Fruit fly (Drosophila melanogaster) whole organism, wandering third instar larva: Measurements from ENCODE around the gene nenya.

ENCODE experiments used
- Abd-B ChIP-seq: fragments of >200 bp; optimal IDR thresholded peaks from 2 replicates; lab custom pipeline; 2017; ENCODE audit warnings: missing biosample characterization, missing genetic modification characterization
- CG32264 ChIP-seq: fragments of 200-800 bp; sonication (Bioruptor generic); optimal IDR thresholded peaks from 2 replicates; lab custom pipeline; 2016; ENCODE audit warnings: missing biosample characterization, missing genetic modification characterization
- CG9705 ChIP-seq: fragments of 200-800 bp; sonication (Bioruptor generic); optimal IDR thresholded peaks from 2 replicates; lab custom pipeline; 2018; ENCODE audit warnings: missing biosample characterization, mild to moderate bottlenecking, missing genetic modification characterization
- CrebA ChIP-seq: fragments of 200-800 bp; sonication (Bioruptor generic); optimal IDR thresholded peaks from 2 replicates; lab custom pipeline; 2016; ENCODE audit warnings: missing biosample characterization, mild to moderate bottlenecking, missing genetic modification characterization, borderline replicate concordance
- Dfd ChIP-seq: fragments of >200 bp; optimal IDR thresholded peaks from 2 replicates; lab custom pipeline; 2017; ENCODE audit warnings: missing biosample characterization, missing genetic modification characterization
- Dif ChIP-seq: fragments of 200-275, 200-300 bp; sonication (Bioruptor generic); optimal IDR thresholded peaks from 2 replicates; lab custom pipeline; 2018; ENCODE audit warnings: missing biosample characterization, missing genetic modification characterization; ENCODE audit not compliant: partially characterized antibody
- GATAd ChIP-seq: sonication (Bioruptor generic); optimal IDR thresholded peaks from 2 replicates; lab custom pipeline; 2016; ENCODE audit warnings: missing biosample characterization, missing genetic modification characterization
- HLH106 ChIP-seq: fragments of 200-800 bp; optimal IDR thresholded peaks from 3 replicates; lab custom pipeline; 2019; ENCODE audit warnings: missing biosample characterization, mild to moderate bottlenecking, missing genetic modification characterization, moderate library complexity
- Hnf4 ChIP-seq: fragments of 200-800 bp; sonication (Bioruptor generic); optimal IDR thresholded peaks from 2 replicates; lab custom pipeline; 2016; ENCODE audit warnings: missing biosample characterization, mild to moderate bottlenecking, missing genetic modification characterization
- Hr78 ChIP-seq: fragments of >200 bp; optimal IDR thresholded peaks from 2 replicates; lab custom pipeline; 2017; ENCODE audit warnings: missing biosample characterization, missing genetic modification characterization
- Hr83 ChIP-seq: fragments of 200-300 bp; sonication (Bioruptor generic); optimal IDR thresholded peaks from 2 replicates; lab custom pipeline; 2016; ENCODE audit warnings: missing biosample characterization, mild to moderate bottlenecking, missing genetic modification characterization, moderate library complexity; ENCODE audit not compliant: poor library complexity, severe bottlenecking
- Jra ChIP-seq: sonication (Bioruptor generic); optimal IDR thresholded peaks from 2 replicates; lab custom pipeline; 2016; ENCODE audit warnings: missing biosample characterization, missing genetic modification characterization
- Mio ChIP-seq: sonication (Bioruptor generic); optimal IDR thresholded peaks from 2 replicates; lab custom pipeline; 2016; ENCODE audit warnings: missing biosample characterization, missing genetic modification characterization
- Myc ChIP-seq: fragments of >200 bp; optimal IDR thresholded peaks from 2 replicates; lab custom pipeline; 2017
- N ChIP-seq: fragments of >200 bp; optimal IDR thresholded peaks from 2 replicates; lab custom pipeline; 2018; ENCODE audit warnings: missing biosample characterization, missing external identifiers, missing genetic modification characterization
- OdsH ChIP-seq: fragments of 200-800 bp; sonication (Bioruptor generic); optimal IDR thresholded peaks from 2 replicates; lab custom pipeline; 2016; ENCODE audit warnings: missing biosample characterization, mild to moderate bottlenecking, missing genetic modification characterization
- Rel ChIP-seq, 2 experiments: fragments of 200-800 bp; sonication (Bioruptor generic) in 1 of 2; optimal IDR thresholded peaks; 2 replicates in 1 of 2; 3 replicates in 1 of 2; lab custom pipeline; 2016 to 2019; ENCODE audit warnings: mild to moderate bottlenecking in 2 of 2, missing biosample characterization in 2 of 2, missing genetic modification characterization in 2 of 2, moderate library complexity in 1 of 2
- Sp1 ChIP-seq: fragments of 200-800 bp; sonication (Bioruptor generic); optimal IDR thresholded peaks from 3 replicates; lab custom pipeline; 2019; ENCODE audit warnings: missing biosample characterization, mild to moderate bottlenecking, missing genetic modification characterization, moderate library complexity
- Vsx2 ChIP-seq: fragments of 200-300, 225-300 bp; sonication (Bioruptor generic); optimal IDR thresholded peaks from 2 replicates; lab custom pipeline; 2018; ENCODE audit warnings: missing biosample characterization, missing genetic modification characterization; ENCODE audit not compliant: partially characterized antibody
- br ChIP-seq: fragments of 200-800 bp; sonication (Bioruptor generic); optimal IDR thresholded peaks from 2 replicates; lab custom pipeline; 2016; ENCODE audit warnings: missing biosample characterization, missing genetic modification characterization
- brk ChIP-seq: fragments of 200-800 bp; sonication (Bioruptor generic); optimal IDR thresholded peaks from 2 replicates; lab custom pipeline; 2016; ENCODE audit warnings: missing biosample characterization, mild to moderate bottlenecking, missing genetic modification characterization
- dl ChIP-seq, 2 experiments: fragments of 175-275, 200-275 bp in 1 of 2; fragments of 200-275 bp in 1 of 2; sonication (Bioruptor generic); optimal IDR thresholded peaks; lab custom pipeline; 2018; ENCODE audit warnings: mild to moderate bottlenecking in 2 of 2, missing biosample characterization in 2 of 2, missing genetic modification characterization in 2 of 2, moderate library complexity in 2 of 2; ENCODE audit not compliant: partially characterized antibody in 2 of 2, insufficient read depth in 1 of 2
- dmrt93B ChIP-seq: fragments of 200-800 bp; sonication (Bioruptor generic); optimal IDR thresholded peaks from 2 replicates; lab custom pipeline; 2018; ENCODE audit warnings: missing biosample characterization, mild to moderate bottlenecking, missing genetic modification characterization
- dsf ChIP-seq: sonication (Bioruptor generic); optimal IDR thresholded peaks from 2 replicates; lab custom pipeline; 2016; ENCODE audit warnings: missing biosample characterization, missing genetic modification characterization, borderline replicate concordance
- ey ChIP-seq: fragments of 200-800 bp; sonication (Bioruptor generic); optimal IDR thresholded peaks from 2 replicates; lab custom pipeline; 2016; ENCODE audit warnings: missing biosample characterization, missing genetic modification characterization
- foxo ChIP-seq, 2 experiments: fragments of 200-800 bp; sonication (Bioruptor generic); optimal IDR thresholded peaks; 2 replicates in 1 of 2; 3 replicates in 1 of 2; lab custom pipeline; 2016 to 2017; ENCODE audit warnings: missing biosample characterization in 2 of 2, missing genetic modification characterization in 2 of 2
- fru ChIP-seq: fragments of 200-800 bp; sonication (Bioruptor generic); optimal IDR thresholded peaks from 3 replicates; lab custom pipeline; 2016; ENCODE audit warnings: missing biosample characterization, mild to moderate bottlenecking, missing genetic modification characterization
- h ChIP-seq: fragments of 200-800 bp; sonication (Bioruptor generic); optimal IDR thresholded peaks from 3 replicates; lab custom pipeline; 2016; ENCODE audit warnings: missing biosample characterization, mild to moderate bottlenecking, missing genetic modification characterization
- jim ChIP-seq: fragments of 175-275, 200-325 bp; sonication (Bioruptor generic); optimal IDR thresholded peaks from 2 replicates; lab custom pipeline; 2016; ENCODE audit warnings: missing biosample characterization, mild to moderate bottlenecking, missing genetic modification characterization
- lola ChIP-seq: fragments of >200 bp; optimal IDR thresholded peaks from 2 replicates; lab custom pipeline; 2017; ENCODE audit warnings: missing biosample characterization, missing genetic modification characterization
- pan ChIP-seq: fragments of >200 bp; optimal IDR thresholded peaks from 2 replicates; lab custom pipeline; 2017
- psq ChIP-seq: fragments of 200-800 bp; sonication (Bioruptor generic); optimal IDR thresholded peaks from 3 replicates; lab custom pipeline; 2017; ENCODE audit warnings: missing biosample characterization, mild to moderate bottlenecking, missing genetic modification characterization, moderate library complexity
- rgr ChIP-seq: fragments of 200-800 bp; sonication (Bioruptor generic); optimal IDR thresholded peaks from 3 replicates; lab custom pipeline; 2016; ENCODE audit warnings: missing biosample characterization, mild to moderate bottlenecking, missing genetic modification characterization
- sage ChIP-seq: fragments of 200-800 bp; sonication (Bioruptor generic); optimal IDR thresholded peaks from 2 replicates; lab custom pipeline; 2016; ENCODE audit warnings: missing biosample characterization, mild to moderate bottlenecking, missing genetic modification characterization
- sv ChIP-seq: fragments of 200-800 bp; sonication (Bioruptor generic); optimal IDR thresholded peaks from 3 replicates; lab custom pipeline; 2016; ENCODE audit warnings: missing biosample characterization, missing genetic modification characterization
- tai ChIP-seq: sonication (Bioruptor generic); optimal IDR thresholded peaks from 2 replicates; lab custom pipeline; 2016; ENCODE audit warnings: missing biosample characterization, missing genetic modification characterization
- usp ChIP-seq: fragments of >200 bp; optimal IDR thresholded peaks from 2 replicates; lab custom pipeline; 2017; ENCODE audit warnings: missing biosample characterization, missing genetic modification characterization
- woc ChIP-seq: sonication (Bioruptor generic); optimal IDR thresholded peaks from 2 replicates; lab custom pipeline; 2016; ENCODE audit warnings: missing biosample characterization, mild to moderate bottlenecking, missing genetic modification characterization

The nenya gene

dm6 chr3R:27920883-27921282 lies 7.1 kb downstream of the nenya start, which contains the start of gene CG12259:
Gene CG12259, minus strand, starts transcription at chr3R:27921089.
- TF ChIP-seq dl (GFP tag; optimal IDR thresholded peaks at IDR 0.05; lab: Kevin White, UChicago; ENCODE audit: insufficient read depth in 1 of 2, partially characterized antibody in 2 of 2) (no peak), woc (GFP tag; lab: Kevin White, UChicago) (peak; percentile 6)

- TF ChIP-seq Sp1 = peak; percentile 41
- TF ChIP-seq Abd-B = no peak
- peak; percentile 45 for TF ChIP-seq HLH106 (tag; lab: Kevin White, UChicago)
- no peak for TF ChIP-seq Hr83 (GFP tag; lab: Kevin White, UChicago)
- no peak for TF ChIP-seq jim
- no peak for TF ChIP-seq GATAd
- TF ChIP-seq tai (GFP tag; lab: Kevin White, UChicago) = no peak
- no peak for TF ChIP-seq N (GFP tag; lab: Kevin White, UChicago)
- no peak for TF ChIP-seq dsf (GFP tag; lab: Kevin White, UChicago)
- no peak for TF ChIP-seq Dfd (GFP tag; lab: Kevin White, UChicago)
- no peak for TF ChIP-seq CG9705 (GFP tag; lab: Kevin White, UChicago)
- no peak for TF ChIP-seq Jra
- no peak for TF ChIP-seq lola (GFP tag; lab: Kevin White, UChicago)
- TF ChIP-seq h = peak; percentile 27
- TF ChIP-seq Mio (GFP tag; lab: Kevin White, UChicago) = no peak
- TF ChIP-seq sage (GFP tag; lab: Kevin White, UChicago) = no peak
- TF ChIP-seq dmrt93B (GFP tag; lab: Kevin White, UChicago) = no peak
- TF ChIP-seq sv = no peak
- peak; percentile 28 for TF ChIP-seq OdsH (GFP tag; lab: Kevin White, UChicago)
- TF ChIP-seq usp = no peak
- TF ChIP-seq fru (GFP tag; lab: Kevin White, UChicago) = no peak
- TF ChIP-seq rgr = peak; percentile 53
- TF ChIP-seq foxo (GFP tag; optimal IDR thresholded peaks at IDR 0.05; lab: Kevin White, UChicago) = peak in 1 of 2 experiments; percentile 9
- TF ChIP-seq dl (GFP tag; optimal IDR thresholded peaks at IDR 0.05; lab: Kevin White, UChicago; ENCODE audit: insufficient read depth in 1 of 2, partially characterized antibody in 2 of 2) = no peak
- no peak for TF ChIP-seq Dif (GFP tag; lab: Kevin White, UChicago)
- no peak for TF ChIP-seq Hr78 (GFP tag; lab: Kevin White, UChicago)
- peak; percentile 92 for TF ChIP-seq Myc (lab: Kevin White, UChicago)
- no peak for TF ChIP-seq CrebA
- no peak for TF ChIP-seq Rel (GFP tag; optimal IDR thresholded peaks at IDR 0.05; lab: Kevin White, UChicago)
- TF ChIP-seq Rel (tag; optimal IDR thresholded peaks at IDR 0.05; lab: Kevin White, UChicago) = no peak
- TF ChIP-seq ey = no peak
- TF ChIP-seq brk (GFP tag; lab: Kevin White, UChicago) = no peak
- TF ChIP-seq pan (lab: Kevin White, UChicago) = no peak
- no peak for TF ChIP-seq Hnf4 (GFP tag; lab: Kevin White, UChicago)
- peak; percentile 54 for TF ChIP-seq woc (GFP tag; lab: Kevin White, UChicago)
- no peak for TF ChIP-seq br (GFP tag; lab: Kevin White, UChicago)
- no peak for TF ChIP-seq Vsx2
- TF ChIP-seq psq (GFP tag; lab: Kevin White, UChicago) = peak; percentile 14
These were observed 8.6 kb downstream of the nenya start, which contains the start of gene Boh1 for dm6 chr3R:27919385-27919789. Gene Boh1, minus strand, starts transcription at chr3R:27919460.

dm6 chr3R:27916355-27917019 lies 11.5 kb downstream of the nenya start, which contains the start of the genes CG5003 and mRpS22:
Gene CG5003, minus strand, starts transcription at chr3R:27916516.
Gene mRpS22, plus strand, starts transcription at chr3R:27916908.
- peak; percentile 57 for TF ChIP-seq dmrt93B (GFP tag; lab: Kevin White, UChicago)
- TF ChIP-seq sage (GFP tag; lab: Kevin White, UChicago) = peak; percentile 33
- TF ChIP-seq rgr = peak; percentile 58
- peak; percentile 29 for TF ChIP-seq Hr83 (GFP tag; lab: Kevin White, UChicago)
- TF ChIP-seq Dif (GFP tag; lab: Kevin White, UChicago) = no peak
- no peak for TF ChIP-seq Dfd (GFP tag; lab: Kevin White, UChicago)
- no peak for TF ChIP-seq CG32264 (GFP tag; lab: Kevin White, UChicago)
- peak; percentile 38 for TF ChIP-seq Myc (lab: Kevin White, UChicago)
- TF ChIP-seq GATAd = no peak
- TF ChIP-seq psq (GFP tag; lab: Kevin White, UChicago) = peak; percentile 51
- peak; percentile 61 for TF ChIP-seq Sp1
- no peak for TF ChIP-seq CG9705 (GFP tag; lab: Kevin White, UChicago)
- TF ChIP-seq woc (GFP tag; lab: Kevin White, UChicago) = peak; percentile 43
- TF ChIP-seq Rel (GFP tag; optimal IDR thresholded peaks at IDR 0.05; lab: Kevin White, UChicago) = no peak
- no peak for TF ChIP-seq Rel (tag; optimal IDR thresholded peaks at IDR 0.05; lab: Kevin White, UChicago)
- peak in 1 of 2 experiments; percentile 77 for TF ChIP-seq foxo (GFP tag; optimal IDR thresholded peaks at IDR 0.05; lab: Kevin White, UChicago)
- peak; percentile 44 for TF ChIP-seq fru (GFP tag; lab: Kevin White, UChicago)
- TF ChIP-seq CrebA = no peak
- TF ChIP-seq h = peak; percentile 64
- peak; percentile 53 for TF ChIP-seq OdsH (GFP tag; lab: Kevin White, UChicago)
- TF ChIP-seq HLH106 (tag; lab: Kevin White, UChicago) = peak; percentile 75
